Fruit fly (Drosophila melanogaster) whole organism, prepupa: ENCODE results near the gene CG15894.

Experiments used
- CG11762 ChIP-seq: fragments of 200-800 bp; sonication (Bioruptor generic); optimal IDR thresholded peaks from 3 replicates; lab custom pipeline; 2016; ENCODE audit warnings: missing biosample characterization, missing genetic modification characterization; ENCODE audit not compliant: insufficient read depth
- CG1621 ChIP-seq: fragments of 200-800 bp; sonication (Bioruptor generic); optimal IDR thresholded peaks from 3 replicates; lab custom pipeline; 2018; ENCODE audit warnings: missing biosample characterization, mild to moderate bottlenecking, missing genetic modification characterization
- CG31627 ChIP-seq: fragments of 200-800 bp; sonication (Bioruptor generic); optimal IDR thresholded peaks from 3 replicates; lab custom pipeline; 2016; ENCODE audit warnings: missing biosample characterization, missing genetic modification characterization
- CG34406 ChIP-seq: fragments of 200-800 bp; sonication (Bioruptor generic); optimal IDR thresholded peaks from 3 replicates; lab custom pipeline; 2016; ENCODE audit warnings: missing biosample characterization, missing genetic modification characterization
- CG3919 ChIP-seq: fragments of 200-800 bp; sonication (Bioruptor generic); optimal IDR thresholded peaks from 3 replicates; lab custom pipeline; 2016; ENCODE audit warnings: missing biosample characterization, missing genetic modification characterization
- CG6792 ChIP-seq: fragments of 200-800 bp; sonication (Bioruptor generic); optimal IDR thresholded peaks from 3 replicates; lab custom pipeline; 2016; ENCODE audit warnings: missing biosample characterization, missing genetic modification characterization
- CG6808 ChIP-seq: fragments of 200-800 bp; sonication (Bioruptor generic); optimal IDR thresholded peaks from 3 replicates; lab custom pipeline; 2017; ENCODE audit warnings: missing biosample characterization, missing genetic modification characterization, mild to moderate bottlenecking, moderate library complexity, missing genetic modification reagents
- CG6854 ChIP-seq: fragments of 200-800 bp; sonication (Bioruptor generic); optimal IDR thresholded peaks from 2 replicates; lab custom pipeline; 2017; ENCODE audit warnings: missing biosample characterization, mild to moderate bottlenecking, missing genetic modification characterization
- CG7368 ChIP-seq: fragments of 200-800 bp; sonication (Bioruptor generic); optimal IDR thresholded peaks from 3 replicates; lab custom pipeline; 2016; ENCODE audit warnings: missing biosample characterization, missing genetic modification characterization
- CG8119 ChIP-seq: fragments of 200-800 bp; sonication (Bioruptor generic); IDR thresholded peaks from 3 replicates; pipeline ENCODE4 v1.3.6; 2022; ENCODE audit warnings: missing biosample characterization, missing genetic modification characterization
- CG9139 ChIP-seq: fragments of 200-800 bp; sonication (Bioruptor generic); optimal IDR thresholded peaks from 3 replicates; lab custom pipeline; 2017; ENCODE audit warnings: missing biosample characterization, mild to moderate bottlenecking, missing genetic modification characterization
- Eip75B ChIP-seq: fragments of 200-800 bp; sonication (Bioruptor generic); optimal IDR thresholded peaks from 3 replicates; lab custom pipeline; 2016; ENCODE audit warnings: missing biosample characterization, missing genetic modification characterization
- Eip78C ChIP-seq: fragments of 200-800 bp; sonication (Bioruptor generic); peaks from one replicate; lab custom pipeline; 2016; ENCODE audit warnings: missing biosample characterization, missing genetic modification characterization
- Eip93F ChIP-seq: fragments of 200-800 bp; sonication (Bioruptor generic); optimal IDR thresholded peaks from 2 replicates; lab custom pipeline; 2016; ENCODE audit warnings: missing biosample characterization, mild to moderate bottlenecking, missing genetic modification characterization
- Ets21C ChIP-seq: fragments of 200-800 bp; sonication (Bioruptor generic); optimal IDR thresholded peaks from 3 replicates; lab custom pipeline; 2016; ENCODE audit warnings: missing biosample characterization, missing genetic modification characterization
- Ets96B ChIP-seq: fragments of 200-800 bp; optimal IDR thresholded peaks from 2 replicates; lab custom pipeline; 2019; ENCODE audit warnings: missing biosample characterization, mild to moderate bottlenecking, missing genetic modification characterization, moderate library complexity
- Hr38 ChIP-seq: sonication (Bioruptor generic); optimal IDR thresholded peaks from 2 replicates; lab custom pipeline; 2016; ENCODE audit warnings: missing biosample characterization, missing genetic modification characterization
- Hr39 ChIP-seq: fragments of 200-800 bp; sonication (Bioruptor generic); optimal IDR thresholded peaks from 2 replicates; lab custom pipeline; 2016; ENCODE audit warnings: missing biosample characterization, missing genetic modification characterization
- Lpt ChIP-seq: fragments of 200-800 bp; sonication (Bioruptor generic); optimal IDR thresholded peaks from 3 replicates; lab custom pipeline; 2016; ENCODE audit warnings: missing biosample characterization, missing genetic modification characterization
- Met ChIP-seq: fragments of 200-800 bp; sonication (Bioruptor generic); optimal IDR thresholded peaks from 3 replicates; lab custom pipeline; 2016; ENCODE audit warnings: missing biosample characterization, missing genetic modification characterization
- OdsH ChIP-seq: fragments of 200-800 bp; sonication (Bioruptor generic); optimal IDR thresholded peaks from 3 replicates; lab custom pipeline; 2016; ENCODE audit warnings: missing biosample characterization, missing genetic modification characterization
- Smox ChIP-seq: fragments of 200-800 bp; sonication (Bioruptor generic); optimal IDR thresholded peaks from 3 replicates; lab custom pipeline; 2016; ENCODE audit warnings: missing biosample characterization, missing genetic modification characterization
- achi ChIP-seq: fragments of 200-800 bp; sonication (Bioruptor generic); optimal IDR thresholded peaks from 3 replicates; lab custom pipeline; 2016; ENCODE audit warnings: missing biosample characterization, missing genetic modification characterization
- acj6 ChIP-seq: fragments of 200-800 bp; sonication (Bioruptor generic); optimal IDR thresholded peaks from 3 replicates; lab custom pipeline; 2016; ENCODE audit warnings: missing biosample characterization, missing genetic modification characterization
- dsx ChIP-seq: fragments of 200-800 bp; optimal IDR thresholded peaks from 3 replicates; lab custom pipeline; 2019; ENCODE audit warnings: missing biosample characterization, mild to moderate bottlenecking, missing genetic modification characterization, moderate library complexity; ENCODE audit not compliant: poor library complexity, severe bottlenecking
- eg ChIP-seq: fragments of 200-800 bp; sonication (Bioruptor generic); IDR thresholded peaks from 3 replicates; pipeline ENCODE4 v1.3.6; 2022; ENCODE audit warnings: missing biosample characterization, missing genetic modification characterization
- esn ChIP-seq: fragments of 200-800 bp; sonication (Bioruptor generic); optimal IDR thresholded peaks from 2 replicates; lab custom pipeline; 2016; ENCODE audit warnings: missing biosample characterization, mild to moderate bottlenecking, missing genetic modification characterization, moderate library complexity
- fd59A ChIP-seq: fragments of 200-800 bp; sonication (Bioruptor generic); optimal IDR thresholded peaks from 2 replicates; lab custom pipeline; 2017; ENCODE audit warnings: missing biosample characterization, mild to moderate bottlenecking, missing genetic modification characterization, missing genetic modification reagents
- fkh ChIP-seq: fragments of 200-800 bp; sonication (Bioruptor generic); optimal IDR thresholded peaks from 3 replicates; lab custom pipeline; 2017; ENCODE audit warnings: missing biosample characterization, mild to moderate bottlenecking, missing genetic modification characterization, moderate library complexity
- lz ChIP-seq: fragments of 200-800 bp; sonication (Bioruptor generic); optimal IDR thresholded peaks from 3 replicates; lab custom pipeline; 2016; ENCODE audit warnings: missing biosample characterization, missing genetic modification characterization
- pdm3 ChIP-seq: fragments of 200-800 bp; sonication (Bioruptor generic); optimal IDR thresholded peaks from 3 replicates; lab custom pipeline; 2016; ENCODE audit warnings: missing biosample characterization, missing genetic modification characterization
- salr ChIP-seq, 2 experiments: fragments of 200-800 bp; sonication (Bioruptor generic); optimal IDR thresholded peaks; 3 replicates each; lab custom pipeline; 2016 to 2018; ENCODE audit warnings: missing biosample characterization in 2 of 2, missing genetic modification characterization in 2 of 2, mild to moderate bottlenecking in 1 of 2
- spab ChIP-seq: fragments of 200-800 bp; sonication (Bioruptor generic); optimal IDR thresholded peaks from 2 replicates; lab custom pipeline; 2017; ENCODE audit warnings: missing biosample characterization, mild to moderate bottlenecking, missing genetic modification characterization, missing genetic modification reagents
- svp ChIP-seq: fragments of 200-800 bp; sonication (Bioruptor generic); peaks from one replicate; lab custom pipeline; 2016; ENCODE audit warnings: missing biosample characterization, missing genetic modification characterization
- vri ChIP-seq: fragments of 200-800 bp; sonication (Bioruptor generic); optimal IDR thresholded peaks from 3 replicates; lab custom pipeline; 2016; ENCODE audit warnings: missing biosample characterization, mild to moderate bottlenecking, missing genetic modification characterization

Gene CG15894

DNA sequence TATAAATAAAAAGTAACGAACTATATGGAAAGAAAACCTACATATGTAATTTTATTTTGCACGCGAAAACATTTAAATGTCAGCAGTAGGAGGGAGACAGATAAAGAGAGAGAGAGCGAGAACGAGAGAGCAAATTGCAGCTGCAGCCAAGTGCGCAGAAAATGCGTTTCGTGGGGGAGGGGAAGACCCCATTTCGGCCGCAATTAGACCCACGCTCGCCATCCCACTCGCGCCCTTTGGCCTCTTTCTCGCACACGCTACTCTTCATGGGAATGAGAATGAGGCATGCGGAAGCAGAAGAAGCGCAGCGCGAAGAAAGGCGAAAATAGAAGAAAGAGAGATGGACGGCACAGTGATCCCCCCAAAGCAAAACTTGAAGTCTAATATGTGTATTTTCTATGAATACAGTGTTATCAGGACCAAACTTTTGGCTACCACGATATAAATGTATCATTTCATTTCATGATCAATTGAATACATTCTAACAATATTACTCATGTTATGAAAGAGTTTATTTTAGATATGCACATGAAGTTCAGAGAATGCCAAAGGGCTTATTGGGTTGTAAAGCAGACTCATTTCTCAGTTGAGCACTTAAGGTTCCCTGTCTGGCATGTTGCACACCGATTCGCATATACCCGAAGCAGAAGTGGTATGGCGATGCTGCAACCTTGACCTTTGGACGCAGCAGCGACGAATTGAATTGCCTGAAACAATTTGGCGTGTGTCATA lies 24.1 kb downstream of the CG15894 start (continued):
- no peak for TF ChIP-seq fkh (GFP tag; lab: Kevin White, UChicago)
- TF ChIP-seq Met (GFP tag; lab: Kevin White, UChicago): peak; percentile 10
- TF ChIP-seq acj6: peak; percentile 14
- peak; percentile 26 for TF ChIP-seq lz (GFP tag; lab: Kevin White, UChicago)
- peak; percentile 35 for TF ChIP-seq CG3919 (GFP tag; lab: Kevin White, UChicago)
- no peak for TF ChIP-seq CG31627 (GFP tag; lab: Kevin White, UChicago)
- TF ChIP-seq Eip93F (GFP tag; lab: Kevin White, UChicago): no peak
- TF ChIP-seq Ets21C (GFP tag; lab: Kevin White, UChicago): no peak
- TF ChIP-seq CG6792 (GFP tag; lab: Kevin White, UChicago): peak; percentile 11
- TF ChIP-seq CG1621 (tag; lab: Kevin White, UChicago): no peak
- no peak for TF ChIP-seq Hr38
- TF ChIP-seq CG6854: no peak
- no peak for TF ChIP-seq CG7368 (GFP tag; lab: Kevin White, UChicago)
- TF ChIP-seq Ets96B (tag; lab: Kevin White, UChicago): peak; percentile 18
- peak; percentile 41 for TF ChIP-seq OdsH
- peak; percentile 41 for TF ChIP-seq Lpt
- TF ChIP-seq eg (GFP tag; lab: Robert Waterston, UW): peak; percentile 35; the same call in 2 of the 3 replicates
- peak; percentile 2 for TF ChIP-seq CG34406 (GFP tag; lab: Kevin White, UChicago)

- no peak for TF ChIP-seq CG8119
- no peak for TF ChIP-seq Eip78C (GFP tag; lab: Kevin White, UChicago)
- TF ChIP-seq CG7368 (GFP tag; lab: Kevin White, UChicago): no peak
- TF ChIP-seq dsx (GFP tag; lab: Kevin White, UChicago): no peak
- TF ChIP-seq pdm3 (GFP tag; lab: Kevin White, UChicago): no peak
- TF ChIP-seq fkh (GFP tag; lab: Kevin White, UChicago): no peak
- TF ChIP-seq fd59A (GFP tag; lab: Kevin White, UChicago): no peak
- no peak for TF ChIP-seq CG1621 (tag; lab: Kevin White, UChicago)
- TF ChIP-seq CG11762: no peak
- no peak for TF ChIP-seq esn (GFP tag; lab: Kevin White, UChicago)
- no peak for TF ChIP-seq CG9139
- TF ChIP-seq spab: no peak
- TF ChIP-seq CG6808 (GFP tag; lab: Kevin White, UChicago): no peak
- no peak for TF ChIP-seq salr (GFP tag; optimal IDR thresholded peaks at IDR 0.05; lab: Kevin White, UChicago)
- no peak for TF ChIP-seq Smox (GFP tag; lab: Kevin White, UChicago)
- no peak for TF ChIP-seq acj6
- no peak for TF ChIP-seq Hr39 (GFP tag; lab: Kevin White, UChicago)
- no peak for TF ChIP-seq Lpt
- TF ChIP-seq CG31627 (GFP tag; lab: Kevin White, UChicago): no peak
- no peak for TF ChIP-seq Eip75B
Measured at dm6 chrX:6334945-6335344, 25.9 kb downstream of the CG15894 start.

DNA sequence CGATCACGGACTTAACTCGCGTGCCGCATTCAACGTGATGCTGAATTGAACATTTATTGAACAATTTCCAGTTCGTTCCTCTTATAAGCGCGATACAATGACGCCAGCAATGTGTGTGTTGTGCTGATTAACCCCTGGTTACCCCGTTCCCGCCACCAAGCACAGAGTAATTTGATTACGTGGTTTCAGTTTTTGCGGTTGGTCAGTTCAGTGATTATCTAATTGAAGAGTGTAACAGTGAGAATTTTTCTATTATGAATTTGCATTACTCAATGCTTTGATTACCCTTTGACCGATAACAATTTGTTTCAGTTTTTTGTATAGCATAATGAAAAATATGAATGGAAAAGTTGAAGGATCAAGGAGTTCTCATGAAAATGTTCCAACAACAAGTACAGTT lies 28.7 kb downstream of the CG15894 start, which contains the start of gene CG3842:
Gene CG3842 (plus strand): TSS at position 61 of the 400 bp plus-strand sequence.
- TF ChIP-seq vri (GFP tag; lab: Kevin White, UChicago) (peak; percentile 16), achi (no peak), svp (GFP tag; lab: Kevin White, UChicago) (peak; percentile 75)
